Fruit fly (Drosophila melanogaster): ENCODE data around the gene vir-1.

DNA sequence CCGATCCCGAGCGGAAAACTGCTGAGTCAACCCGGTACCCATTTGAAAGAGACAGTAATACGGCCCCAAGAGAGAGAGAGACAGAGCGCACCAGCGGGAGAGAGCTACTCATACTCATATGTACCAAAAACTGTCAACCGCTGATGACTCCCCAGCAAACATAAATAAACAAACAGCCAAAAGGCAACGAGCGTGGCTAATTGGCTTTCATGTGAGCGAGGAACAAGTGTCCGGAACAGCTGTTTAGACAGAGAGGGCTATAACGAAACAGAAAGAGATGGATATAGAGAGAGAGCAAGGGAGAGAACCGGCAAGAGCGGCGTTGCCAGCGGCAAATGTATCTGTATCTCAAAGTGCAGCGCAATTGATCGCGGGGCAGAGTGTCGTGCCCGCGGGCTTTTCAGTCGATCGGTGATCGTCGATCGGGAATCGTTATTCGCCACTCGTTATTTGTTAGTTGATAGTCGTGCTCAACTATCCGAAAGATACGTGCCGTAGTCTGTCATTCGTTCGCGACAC lies 57.2 kb downstream of the vir-1 start:
- TF ChIP-seq pan (optimal IDR thresholded peaks at IDR 0.05) = no peak
- no peak for TF ChIP-seq psq (optimal IDR thresholded peaks at IDR 0.05)
- TF ChIP-seq usp (GFP tag; optimal IDR thresholded peaks at IDR 0.05) = no peak
- peak; percentile 51 for TF ChIP-seq CG8478 (optimal IDR thresholded peaks at IDR 0.05)

All from whole organism.